Worm (Caenorhabditis elegans) whole organism, L4/young adult: ENCODE results near the gene spp-16.
A peak's percentile ranks its signal among the peaks of the same experiment; 100 is the strongest.

Experiments used
- W03F9.2 ChIP-seq: fragments of 150-350 bp; optimal IDR thresholded peaks from 2 replicates; lab custom pipeline; 2014; ENCODE audit warnings: missing biosample characterization, missing genetic modification characterization
- dao-5 ChIP-seq: sonication (generic microtip); optimal IDR thresholded peaks from 2 replicates; lab custom pipeline; 2016; ENCODE audit warnings: missing genotype, missing genetic modification characterization, moderate library complexity, missing compliant biosample characterization
- him-1 ChIP-seq: sonication (generic microtip); optimal IDR thresholded peaks from 2 replicates; lab custom pipeline; 2016; ENCODE audit warnings: missing genotype, missing genetic modification reagents, missing genetic modification characterization, missing compliant biosample characterization

Gene spp-16

ce11 chrV:10897172-10897571, 3.9 kb downstream of the spp-16 start:
- TF ChIP-seq W03F9.2 (tag; lab: Kevin White, UChicago) (peak; percentile 97), him-1 (tag; lab: Kevin White, UChicago) (peak; percentile 97), dao-5 (tag; lab: Kevin White, UChicago) (peak; percentile 43)

- TF ChIP-seq dao-5 (tag; lab: Kevin White, UChicago) (no peak), W03F9.2 (tag; lab: Kevin White, UChicago) (no peak), him-1 (tag; lab: Kevin White, UChicago) (no peak)
Measured at ce11 chrV:10897106-10897171, 4.2 kb downstream of the spp-16 start, which contains the start of gene sec-61.G. Gene sec-61.G, minus strand, starts transcription at chrV:10897143.

ce11 chrV:10896706-10897105, 4.4 kb downstream of the spp-16 start:
- TF ChIP-seq W03F9.2 (tag; lab: Kevin White, UChicago) (no peak), dao-5 (tag; lab: Kevin White, UChicago) (no peak), him-1 (tag; lab: Kevin White, UChicago) (no peak)

ce11 chrV:10896295-10896694, 4.8 kb downstream of the spp-16 start, which contains the start of gene F32D8.13:
Gene F32D8.13, minus strand, starts transcription at chrV:10896543.
- TF ChIP-seq W03F9.2 (tag; lab: Kevin White, UChicago), result no peak
- no peak for TF ChIP-seq him-1 (tag; lab: Kevin White, UChicago)
- no peak for TF ChIP-seq dao-5 (tag; lab: Kevin White, UChicago)

ce11 chrV:10894601-10895000, 6.5 kb downstream of the spp-16 start, which contains the start of the genes F32D8.14 and F32D8.5:
Gene F32D8.14, minus strand, starts transcription at chrV:10894788.
Gene F32D8.5, plus strand, starts transcription at chrV:10894800.
- peak; percentile 92 for TF ChIP-seq W03F9.2 (tag; lab: Kevin White, UChicago)
- no peak for TF ChIP-seq dao-5 (tag; lab: Kevin White, UChicago)
- TF ChIP-seq him-1 (tag; lab: Kevin White, UChicago), result peak; percentile 33

- TF ChIP-seq W03F9.2 (tag; lab: Kevin White, UChicago) (no peak), dao-5 (tag; lab: Kevin White, UChicago) (no peak), him-1 (tag; lab: Kevin White, UChicago) (no peak)
Measured at ce11 chrV:10893510-10894128, 7.5 kb downstream of the spp-16 start, which contains the start of gene F32D8.4. Gene F32D8.4, minus strand, starts transcription at chrV:10893560.

- TF ChIP-seq dao-5 (tag; lab: Kevin White, UChicago) (no peak), W03F9.2 (tag; lab: Kevin White, UChicago) (no peak), him-1 (tag; lab: Kevin White, UChicago) (no peak)
Measured at ce11 chrV:10890980-10891379, 10.1 kb downstream of the spp-16 start, which contains the start of gene F32D8.12. Gene F32D8.12, minus strand, starts transcription at chrV:10891027.

ce11 chrV:10889774-10890173, 11.3 kb downstream of the spp-16 start:
- TF ChIP-seq dao-5 (tag; lab: Kevin White, UChicago), result no peak
- no peak for TF ChIP-seq him-1 (tag; lab: Kevin White, UChicago)

ce11 chrV:10889036-10889435, 12.1 kb downstream of the spp-16 start, which contains the start of gene F32D8.11:
Gene F32D8.11, minus strand, starts transcription at chrV:10889136.
- no peak for TF ChIP-seq him-1 (tag; lab: Kevin White, UChicago)
- no peak for TF ChIP-seq W03F9.2 (tag; lab: Kevin White, UChicago)
- no peak for TF ChIP-seq dao-5 (tag; lab: Kevin White, UChicago)

ce11 chrV:10888153-10888552, 12.9 kb downstream of the spp-16 start:
- TF ChIP-seq W03F9.2 (tag; lab: Kevin White, UChicago) (no peak), him-1 (tag; lab: Kevin White, UChicago) (no peak), dao-5 (tag; lab: Kevin White, UChicago) (no peak)

- no peak for TF ChIP-seq him-1 (tag; lab: Kevin White, UChicago)
- no peak for TF ChIP-seq dao-5 (tag; lab: Kevin White, UChicago)
- no peak for TF ChIP-seq W03F9.2 (tag; lab: Kevin White, UChicago)
Measured at ce11 chrV:10887564-10887963, 13.5 kb downstream of the spp-16 start.

ce11 chrV:10886405-10886887, 14.7 kb downstream of the spp-16 start, which contains the start of gene F32D8.3:
Gene F32D8.3, plus strand, starts transcription at chrV:10886837.
- TF ChIP-seq him-1 (tag; lab: Kevin White, UChicago) (no peak), dao-5 (tag; lab: Kevin White, UChicago) (no peak), W03F9.2 (tag; lab: Kevin White, UChicago) (no peak)

- TF ChIP-seq him-1 (tag; lab: Kevin White, UChicago), result no peak
- TF ChIP-seq dao-5 (tag; lab: Kevin White, UChicago), result no peak
- no peak for TF ChIP-seq W03F9.2 (tag; lab: Kevin White, UChicago)
Measured at ce11 chrV:10883478-10883877, 17.6 kb downstream of the spp-16 start, which contains the start of gene F32D8.2. Gene F32D8.2, plus strand, starts transcription at chrV:10883778.
